Worm (Caenorhabditis elegans): ENCODE results near the gene F10C1.3.

DNA sequence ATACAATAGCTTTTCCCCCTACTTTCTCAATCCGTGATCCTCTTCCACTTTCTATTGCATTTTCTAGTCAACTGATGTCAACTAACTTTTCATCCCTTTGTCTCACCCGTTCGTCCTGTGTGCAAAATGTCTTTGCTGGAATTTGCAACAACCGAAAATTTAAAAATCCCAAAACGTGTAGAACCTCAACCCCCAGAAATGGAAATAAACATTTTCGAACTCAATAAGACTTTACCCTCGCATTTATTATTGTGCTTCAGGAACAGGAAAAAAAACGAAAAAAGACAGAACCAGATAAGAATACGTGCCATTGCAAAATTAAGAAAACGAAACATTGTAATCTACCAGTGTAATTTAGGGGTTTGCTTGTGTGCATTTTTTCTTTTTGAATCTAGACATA, 45.4 kb downstream of the F10C1.3 start:
- TF ChIP-seq ztf-11 (tag; optimal IDR thresholded peaks at IDR 0.05) (no peak), M03D4.4 (tag; optimal IDR thresholded peaks at IDR 0.05) (no peak), unc-62 (GFP tag; optimal IDR thresholded peaks at IDR 0.05) (no peak), lsy-2 (tag; optimal IDR thresholded peaks at IDR 0.05) (no peak), unc-120 (tag; optimal IDR thresholded peaks at IDR 0.05; ENCODE audit: poor library complexity, severe bottlenecking) (no peak), pha-4 (tag; optimal IDR thresholded peaks at IDR 0.05) (no peak), ham-2 (GFP tag; optimal IDR thresholded peaks at IDR 0.05) (no peak), mep-1 (tag; optimal IDR thresholded peaks at IDR 0.05) (no peak), ces-1 (GFP tag; optimal IDR thresholded peaks at IDR 0.05) (no peak), unc-39 (tag; optimal IDR thresholded peaks at IDR 0.05) (no peak)

Data from whole organism, mixed stage, embryonic.